Worm (Caenorhabditis elegans) whole organism, mixed stage, embryonic: ENCODE data around the gene F43E2.11.

ENCODE experiments used
- M03D4.4 ChIP-seq: sonication (generic microtip); optimal IDR thresholded peaks from 2 replicates; lab custom pipeline; 2017; ENCODE audit warnings: mild to moderate bottlenecking, missing genetic modification characterization, missing compliant biosample characterization
- bed-3 ChIP-seq: fragments of 200-800 bp; sonication (Bioruptor generic); optimal IDR thresholded peaks from 3 replicates; lab custom pipeline; 2018; ENCODE audit warnings: mild to moderate bottlenecking, missing genetic modification characterization, moderate library complexity, missing compliant biosample characterization
- blmp-1 ChIP-seq: fragments of 150-350 bp; optimal IDR thresholded peaks from 2 replicates; lab custom pipeline; 2014; ENCODE audit warnings: missing biosample characterization, missing genetic modification characterization
- ceh-39 ChIP-seq: fragments of 150-350 bp; optimal IDR thresholded peaks from 2 replicates; lab custom pipeline; 2014; ENCODE audit warnings: missing biosample characterization, missing genetic modification characterization
- ceh-43 ChIP-seq: fragments of 200-800 bp; sonication (Bioruptor generic); optimal IDR thresholded peaks from 2 replicates; lab custom pipeline; 2018; ENCODE audit warnings: mild to moderate bottlenecking, missing genetic modification characterization, moderate library complexity, missing compliant biosample characterization
- ceh-83 ChIP-seq: fragments of 200-800 bp; sonication (Bioruptor generic); optimal IDR thresholded peaks from 2 replicates; lab custom pipeline; 2018; ENCODE audit warnings: mild to moderate bottlenecking, missing genetic modification characterization, missing compliant biosample characterization
- cnd-1 ChIP-seq: fragments of 200-800 bp; sonication (Bioruptor generic); optimal IDR thresholded peaks from 2 replicates; lab custom pipeline; 2018; ENCODE audit warnings: mild to moderate bottlenecking, missing genetic modification characterization, missing compliant biosample characterization
- drap-1 ChIP-seq: fragments of 200-800 bp; sonication (Bioruptor generic); optimal IDR thresholded peaks from 3 replicates; lab custom pipeline; 2018; ENCODE audit warnings: mild to moderate bottlenecking, missing genetic modification characterization, missing compliant biosample characterization
- elt-1 ChIP-seq: sonication (generic microtip); optimal IDR thresholded peaks from 2 replicates; lab custom pipeline; 2017; ENCODE audit warnings: missing genetic modification characterization, mild to moderate bottlenecking, missing compliant biosample characterization, antibody characterized with exemption, moderate library complexity, borderline replicate concordance; ENCODE audit not compliant: insufficient read depth
- flh-1 ChIP-seq: fragments of 200-800 bp; sonication (Bioruptor generic); optimal IDR thresholded peaks from 2 replicates; lab custom pipeline; 2018; ENCODE audit warnings: mild to moderate bottlenecking, missing genetic modification characterization, moderate library complexity, missing compliant biosample characterization
- hlh-1 ChIP-seq: fragments of 150-350 bp; optimal IDR thresholded peaks from 2 replicates; lab custom pipeline; 2014; ENCODE audit warnings: missing biosample characterization, missing genetic modification reagents, missing genetic modification characterization
- lin-13 ChIP-seq: fragments of 150-350 bp; optimal IDR thresholded peaks from 2 replicates; lab custom pipeline; 2014; ENCODE audit warnings: missing biosample characterization, missing genetic modification characterization
- lin-32 ChIP-seq: fragments of 200-800 bp; sonication (Bioruptor generic); optimal IDR thresholded peaks from 2 replicates; lab custom pipeline; 2018; ENCODE audit warnings: mild to moderate bottlenecking, missing genetic modification characterization, missing compliant biosample characterization
- lsy-2 ChIP-seq: fragments of 150-350 bp; optimal IDR thresholded peaks from 2 replicates; lab custom pipeline; 2014; ENCODE audit warnings: missing biosample characterization, missing genetic modification characterization
- mep-1 ChIP-seq: fragments of 150-350 bp; optimal IDR thresholded peaks from 2 replicates; lab custom pipeline; 2017; ENCODE audit warnings: missing biosample characterization, missing genetic modification reagents, missing genetic modification characterization, inconsistent platforms
- nhr-12 ChIP-seq: fragments of 150-350 bp; optimal IDR thresholded peaks from 2 replicates; lab custom pipeline; 2014; ENCODE audit warnings: missing biosample characterization, missing genetic modification characterization
- nhr-2 ChIP-seq: fragments of 150-350 bp; optimal IDR thresholded peaks from 2 replicates; lab custom pipeline; 2014; ENCODE audit warnings: missing biosample characterization, missing genetic modification characterization
- nhr-237 ChIP-seq: fragments of 150-350 bp; optimal IDR thresholded peaks from 2 replicates; lab custom pipeline; 2014; ENCODE audit warnings: missing biosample characterization, missing genetic modification characterization
- nhr-28 ChIP-seq: fragments of 150-350 bp; optimal IDR thresholded peaks from 2 replicates; lab custom pipeline; 2014; ENCODE audit warnings: missing biosample characterization, missing genetic modification characterization
- nhr-76 ChIP-seq: sonication (generic microtip); optimal IDR thresholded peaks from 2 replicates; lab custom pipeline; 2017; ENCODE audit warnings: missing biosample characterization, missing genetic modification characterization
- pha-4 ChIP-seq: fragments of 150-350 bp; optimal IDR thresholded peaks from 2 replicates; lab custom pipeline; 2018; ENCODE audit warnings: missing biosample characterization, missing genetic modification reagents, missing genetic modification characterization
- snpc-4 ChIP-seq: fragments of 150-350 bp; optimal IDR thresholded peaks from 2 replicates; lab custom pipeline; 2014; ENCODE audit warnings: missing biosample characterization, missing genetic modification characterization
- tbx-8 ChIP-seq: fragments of 200-800 bp; sonication (Bioruptor generic); optimal IDR thresholded peaks from 2 replicates; lab custom pipeline; 2018; ENCODE audit warnings: mild to moderate bottlenecking, missing genetic modification characterization, moderate library complexity, missing compliant biosample characterization
- unc-120 ChIP-seq: sonication (generic microtip); optimal IDR thresholded peaks from 2 replicates; lab custom pipeline; 2017; ENCODE audit warnings: missing genetic modification characterization, missing compliant biosample characterization; ENCODE audit not compliant: poor library complexity, severe bottlenecking
- unc-39 ChIP-seq: fragments of 150-350 bp; optimal IDR thresholded peaks from 2 replicates; lab custom pipeline; 2014; ENCODE audit warnings: missing biosample characterization, missing genetic modification characterization
- unc-62 ChIP-seq: fragments of 150-350 bp; optimal IDR thresholded peaks from 2 replicates; lab custom pipeline; 2014; ENCODE audit warnings: missing biosample characterization, missing genetic modification reagents, missing genetic modification characterization
- zip-8 ChIP-seq: fragments of 150-350 bp; optimal IDR thresholded peaks from 2 replicates; lab custom pipeline; 2014; ENCODE audit warnings: missing biosample characterization, missing genetic modification characterization

The F43E2.11 gene

DNA sequence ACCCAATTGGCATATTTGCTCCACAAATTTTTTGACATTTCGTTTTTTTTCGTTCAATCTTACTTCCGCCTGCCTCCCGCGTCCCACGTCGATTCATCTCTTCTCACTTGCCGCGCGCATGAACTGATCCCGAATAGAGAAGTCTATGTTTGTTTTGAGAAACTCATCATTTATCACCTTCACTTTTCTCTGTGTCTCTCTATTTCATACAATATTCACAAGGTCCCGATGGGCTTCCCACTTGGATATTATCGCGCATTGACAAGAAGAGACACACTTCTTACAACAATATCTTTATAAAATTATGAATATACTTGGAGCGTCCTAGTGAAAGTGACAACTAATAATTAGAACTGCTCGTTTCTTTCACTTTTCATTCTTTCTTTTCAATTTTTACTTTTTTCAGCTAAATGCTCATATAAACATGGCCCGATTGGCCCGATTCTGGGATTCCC lies 11.6 kb downstream of the F43E2.11 start, which contains the start of gene insc-1:
insc-1 (plus strand) TSS at position 405 of the 455 bp plus-strand sequence.
- TF ChIP-seq M03D4.4 (tag; lab: Kevin White, UChicago), result no peak
- TF ChIP-seq snpc-4 (tag; lab: Kevin White, UChicago), result no peak
- TF ChIP-seq nhr-76 (tag; lab: Kevin White, UChicago), result no peak
- TF ChIP-seq nhr-237 (tag; lab: Kevin White, UChicago), result no peak
- TF ChIP-seq ceh-43 (GFP tag; lab: Kevin White, UChicago), result no peak
- peak; percentile 3 for TF ChIP-seq unc-62 (GFP tag; lab: Kevin White, UChicago)
- peak; percentile 75 for TF ChIP-seq blmp-1
- no peak for TF ChIP-seq nhr-28
- TF ChIP-seq lin-13 (tag; lab: Kevin White, UChicago), result no peak

DNA sequence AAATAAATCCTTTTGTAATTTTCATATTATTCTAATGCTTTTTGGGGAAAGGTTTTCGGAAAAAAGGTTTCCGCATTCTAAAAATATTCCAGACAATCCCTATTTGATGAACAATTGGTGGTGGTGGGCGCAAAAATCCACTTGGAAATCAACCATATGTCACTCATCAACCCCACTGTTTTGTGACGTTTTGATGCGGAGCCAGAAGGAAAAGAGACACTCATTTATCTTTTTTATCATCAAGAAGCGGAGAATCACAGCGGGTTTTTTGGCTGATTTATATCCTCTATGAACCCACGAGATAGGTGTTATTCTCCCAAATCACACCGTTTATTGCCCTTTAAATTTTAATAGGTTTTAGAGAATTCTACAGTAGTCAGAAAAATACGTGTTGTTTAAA lies 12.9 kb downstream of the F43E2.11 start:
- TF ChIP-seq hlh-1 (peak; percentile 70), M03D4.4 (tag; lab: Kevin White, UChicago) (no peak), ceh-39 (tag; lab: Kevin White, UChicago) (no peak), unc-62 (GFP tag; lab: Kevin White, UChicago) (peak; percentile 79), blmp-1 (no peak), nhr-237 (tag; lab: Kevin White, UChicago) (no peak)

DNA sequence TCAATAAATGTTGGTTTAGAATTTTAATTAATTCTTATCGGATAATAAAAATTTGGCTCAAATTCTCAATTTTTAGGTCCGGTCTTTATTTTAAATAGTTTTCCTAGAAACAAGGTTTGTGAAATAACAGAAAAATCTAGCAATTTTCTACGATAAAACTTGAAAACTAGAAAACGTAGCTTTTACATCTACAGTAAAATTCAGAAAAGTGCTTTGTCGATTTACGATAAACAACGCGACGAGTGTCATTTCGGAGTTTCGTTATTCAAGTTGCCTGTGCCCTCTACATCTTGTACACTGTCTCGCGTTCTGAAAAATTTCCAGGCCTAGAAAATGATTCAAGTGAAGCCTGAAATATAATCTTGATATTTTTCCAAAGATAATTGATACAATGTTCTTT lies 13.3 kb downstream of the F43E2.11 start:
- peak; percentile 30 for TF ChIP-seq lsy-2 (tag; lab: Kevin White, UChicago)
- TF ChIP-seq pha-4 (tag; lab: Kevin White, UChicago), result no peak
- TF ChIP-seq, all 35 proteins: peak for 1

DNA sequence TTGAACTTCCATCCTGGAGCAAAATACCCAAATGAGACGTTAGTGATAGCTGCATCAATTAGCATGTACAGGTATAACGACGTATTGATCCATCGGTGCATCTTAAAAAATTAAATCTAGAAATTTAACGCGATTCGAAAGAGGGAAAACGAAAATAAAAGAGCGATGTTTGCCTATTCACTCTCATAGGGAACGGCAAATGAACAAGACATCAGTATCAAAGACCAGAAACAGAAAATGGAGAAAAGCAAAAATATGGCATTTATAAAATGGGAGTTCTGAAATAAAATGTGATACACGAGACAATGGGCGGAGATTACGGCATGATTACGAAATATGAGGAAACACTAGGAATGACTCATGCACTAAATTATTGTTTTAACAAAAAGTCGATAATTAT lies 13.8 kb downstream of the F43E2.11 start, which contains the start of gene haf-2:
haf-2 (minus strand) TSS at position 101 of the 400 bp plus-strand sequence.
- TF ChIP-seq unc-39 (tag; lab: Kevin White, UChicago), result no peak
- no peak for TF ChIP-seq pha-4 (tag; lab: Kevin White, UChicago)
- TF ChIP-seq nhr-2, result no peak
- no peak for TF ChIP-seq zip-8 (tag; lab: Kevin White, UChicago)
- no peak for TF ChIP-seq flh-1
- TF ChIP-seq M03D4.4 (tag; lab: Kevin White, UChicago), result no peak
- no peak for TF ChIP-seq unc-120 (tag; lab: Kevin White, UChicago)
- no peak for TF ChIP-seq nhr-12 (tag; lab: Kevin White, UChicago)
- TF ChIP-seq nhr-28, result no peak
- TF ChIP-seq lin-32, result no peak
- no peak for TF ChIP-seq unc-62 (GFP tag; lab: Kevin White, UChicago)
- TF ChIP-seq tbx-8 (GFP tag; lab: Kevin White, UChicago), result no peak
- TF ChIP-seq drap-1 (GFP tag; lab: Kevin White, UChicago), result no peak

DNA sequence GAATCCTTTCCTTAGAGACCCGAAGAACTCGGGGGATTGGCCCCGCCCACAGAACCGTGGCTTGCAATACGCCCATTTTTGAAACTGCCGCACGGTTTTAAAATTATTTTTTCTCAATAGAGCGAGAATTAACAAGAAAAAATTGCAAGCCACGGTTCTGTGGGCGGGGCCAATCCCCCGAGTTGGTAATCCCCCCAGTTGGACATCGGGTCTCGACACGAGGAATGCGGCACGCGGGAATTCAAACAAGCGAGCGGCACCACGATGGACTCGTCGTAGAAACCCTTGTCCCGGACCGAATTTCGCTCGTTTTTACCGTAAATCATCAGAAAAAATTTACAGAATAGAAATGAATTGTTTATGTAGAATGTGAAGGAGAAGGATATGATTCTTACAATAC lies 17.1 kb downstream of the F43E2.11 start:
- no peak for TF ChIP-seq elt-1 (tag; lab: Kevin White, UChicago)
- TF ChIP-seq lin-13 (tag; lab: Kevin White, UChicago), result no peak
- no peak for TF ChIP-seq cnd-1 (tag; lab: Kevin White, UChicago)
- no peak for TF ChIP-seq ceh-83 (GFP tag; lab: Kevin White, UChicago)
- TF ChIP-seq lin-32, result no peak
- TF ChIP-seq tbx-8 (GFP tag; lab: Kevin White, UChicago), result no peak
- TF ChIP-seq zip-8 (tag; lab: Kevin White, UChicago), result no peak
- TF ChIP-seq bed-3, result no peak
- TF ChIP-seq nhr-28, result no peak
- TF ChIP-seq unc-62 (GFP tag; lab: Kevin White, UChicago), result no peak
- no peak for TF ChIP-seq blmp-1
- TF ChIP-seq, all 35 proteins: peak for 0

DNA sequence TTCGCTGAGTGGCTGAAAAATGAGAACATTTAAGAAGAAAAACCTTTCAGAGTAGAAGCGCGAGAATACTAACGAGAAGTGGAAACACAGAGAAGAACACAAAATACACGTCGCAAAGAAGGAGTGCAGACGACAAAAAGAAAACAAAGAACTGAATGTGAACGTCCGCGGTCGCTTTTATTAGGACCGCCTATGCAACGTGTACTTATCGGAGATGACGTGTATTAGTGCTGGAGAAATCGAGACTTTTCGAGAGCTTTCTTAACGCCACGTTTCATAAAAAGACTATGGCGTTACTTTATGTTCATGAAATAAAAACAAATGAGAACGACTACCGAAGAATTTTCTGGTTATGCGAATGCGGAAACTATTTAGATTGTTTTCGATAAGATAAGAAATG lies 17.6 kb downstream of the F43E2.11 start, which contains the start of gene hsp-4:
hsp-4 (minus strand) TSS at position 139 of the 400 bp plus-strand sequence.
- no peak for TF ChIP-seq mep-1 (tag; lab: Kevin White, UChicago)
- peak; percentile 10 for TF ChIP-seq nhr-2

DNA sequence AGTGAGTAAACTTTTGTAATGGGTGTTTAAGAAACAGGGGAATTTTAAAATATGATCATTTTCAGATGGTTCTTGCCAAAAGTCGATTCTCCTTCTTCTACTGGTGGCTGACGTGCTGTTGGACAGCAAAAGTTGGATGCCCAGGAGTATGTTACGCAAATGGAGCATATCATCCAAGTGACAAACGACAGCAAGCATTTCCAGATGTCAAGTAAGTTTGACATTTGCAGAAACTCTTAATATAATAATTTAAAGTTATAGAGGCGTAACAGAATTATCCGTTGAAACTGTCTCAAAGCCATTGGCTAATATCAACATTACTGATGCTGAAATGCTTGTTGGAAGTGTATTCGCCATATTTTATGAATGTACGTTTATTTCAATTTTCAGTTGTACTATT lies 22.0 kb downstream of the F43E2.11 start:
- TF ChIP-seq hlh-1, result no peak
